Worm (Caenorhabditis elegans): ENCODE measurements around the gene W07G4.8.

W07G4.8 gene

ce11 chrV:13026631-13027299, 22.6 kb downstream of the W07G4.8 start (continued):
- TF ChIP-seq Y67H2A.10 (GFP tag; conservative IDR thresholded peaks at IDR 0.05) = no peak
- no peak for TF ChIP-seq T07F8.4 (tag; optimal IDR thresholded peaks at IDR 0.05)
- TF ChIP-seq pbrm-1 (GFP tag; IDR thresholded peaks at IDR 0.05) = no peak
- peak; percentile 36 for TF ChIP-seq ztf-18 (tag; optimal IDR thresholded peaks at IDR 0.05)

- TF ChIP-seq Y53F4B.3 (GFP tag; IDR thresholded peaks at IDR 0.05) (no peak), ztf-28 (GFP tag; IDR thresholded peaks at IDR 0.05) (0 out of 2 replicates have a peak, but pooled peaks have one; percentile 20), F33H1.4 (GFP tag; IDR thresholded peaks at IDR 0.05) (no peak), nfya-2 (GFP tag; IDR thresholded peaks at IDR 0.05) (no peak), Y95B8A.8 (GFP tag; IDR thresholded peaks at IDR 0.05) (no peak), ceh-58 (GFP tag; IDR thresholded peaks at IDR 0.05) (0 out of 2 replicates have a peak, but pooled peaks have one; percentile 21)
Measured at ce11 chrV:13025283-13025682, 24.1 kb downstream of the W07G4.8 start.

- TF ChIP-seq sptf-2 (GFP tag; optimal IDR thresholded peaks at IDR 0.05) = no peak
- TF ChIP-seq egl-18 (GFP tag; IDR thresholded peaks at IDR 0.05) = no peak
- TF ChIP-seq F37B4.10 (GFP tag; IDR thresholded peaks at IDR 0.05) = no peak
- no peak for TF ChIP-seq nfya-1 (tag; optimal IDR thresholded peaks at IDR 0.05; ENCODE audit: borderline replicate concordance, insufficient read depth)
- TF ChIP-seq chd-7 (tag; optimal IDR thresholded peaks at IDR 0.05) = no peak
- no peak for TF ChIP-seq hlh-12 (tag; optimal IDR thresholded peaks at IDR 0.05)
- TF ChIP-seq Y56A3A.18 (GFP tag; IDR thresholded peaks at IDR 0.05) = no peak
- no peak for TF ChIP-seq attf-3 (GFP tag; conservative IDR thresholded peaks at IDR 0.05)
Measured at ce11 chrV:13024499-13024898, 24.9 kb downstream of the W07G4.8 start.

ce11 chrV:13022265-13022664, 27.1 kb downstream of the W07G4.8 start:
- no peak for TF ChIP-seq rpc-1 (optimal IDR thresholded peaks at IDR 0.05)
- TF ChIP-seq rpc-1 (tag; optimal IDR thresholded peaks at IDR 0.05) = no peak
- TF ChIP-seq repo-1 (tag; optimal IDR thresholded peaks at IDR 0.05) = no peak
- TF ChIP-seq ceh-91 (GFP tag; IDR thresholded peaks at IDR 0.05) = no peak
- no peak for TF ChIP-seq tbp1 (GFP tag; optimal IDR thresholded peaks at IDR 0.05)
- TF ChIP-seq unc-130 (GFP tag; optimal IDR thresholded peaks at IDR 0.05) = no peak
- no peak for TF ChIP-seq attf-6 (GFP tag; IDR thresholded peaks at IDR 0.05)
- TF ChIP-seq fkh-3 (tag; optimal IDR thresholded peaks at IDR 0.05) = no peak
- no peak for TF ChIP-seq F39B2.1 (GFP tag; IDR thresholded peaks at IDR 0.05)

ce11 chrV:13021540-13021939, 27.8 kb downstream of the W07G4.8 start:
- TF ChIP-seq mcd-1 (GFP tag; IDR thresholded peaks at IDR 0.05) (no peak), athp-1 (tag; optimal IDR thresholded peaks at IDR 0.05) (no peak), bed-2 (GFP tag; IDR thresholded peaks at IDR 0.05) (no peak), ztf-28 (GFP tag; IDR thresholded peaks at IDR 0.05) (no peak), Y53G8AR.9 (GFP tag; conservative IDR thresholded peaks at IDR 0.05) (no peak), akir-1 (GFP tag; optimal IDR thresholded peaks at IDR 0.05) (no peak), unc-130 (GFP tag; optimal IDR thresholded peaks at IDR 0.05) (no peak), B0261.1 (tag; optimal IDR thresholded peaks at IDR 0.05) (no peak), F49E8.2 (tag; optimal IDR thresholded peaks at IDR 0.05; ENCODE audit: insufficient read depth) (no peak), unc-62 (GFP tag; optimal IDR thresholded peaks at IDR 0.05) (no peak), C06A6.2 (GFP tag; conservative IDR thresholded peaks at IDR 0.05) (no peak)

Data from whole organism, young adult.